Fruit fly (Drosophila melanogaster) whole organism, embryonic: Measurements from ENCODE around the gene Sfp38D.

Experiments used
- Antp ChIP-seq: fragments of 200-800 bp; sonication (Bioruptor generic); optimal IDR thresholded peaks from 3 replicates; lab custom pipeline; 2016; ENCODE audit warnings: missing biosample characterization, missing genetic modification characterization
- BtbVII ChIP-seq: fragments of 200-800 bp; sonication (Bioruptor generic); optimal IDR thresholded peaks from 3 replicates; lab custom pipeline; 2017; ENCODE audit warnings: missing biosample characterization, mild to moderate bottlenecking, missing genetic modification characterization
- Bteb2 ChIP-seq: fragments of 200-800 bp; sonication (Bioruptor generic); optimal IDR thresholded peaks from 2 replicates; lab custom pipeline; 2016; ENCODE audit warnings: missing biosample characterization, missing genetic modification characterization
- CG10654 ChIP-seq: fragments of 200-800 bp; sonication (Bioruptor generic); optimal IDR thresholded peaks from 2 replicates; lab custom pipeline; 2016; ENCODE audit warnings: missing biosample characterization, missing genetic modification characterization
- CG11398 ChIP-seq: fragments of 200-800 bp; sonication (Bioruptor generic); optimal IDR thresholded peaks from 2 replicates; lab custom pipeline; 2016; ENCODE audit warnings: missing biosample characterization, missing genetic modification characterization
- CG11456 ChIP-seq: fragments of 200-800 bp; sonication (Bioruptor generic); IDR thresholded peaks from 3 replicates; pipeline ENCODE4 v1.3.6; 2022; ENCODE audit warnings: missing biosample characterization, missing genetic modification characterization
- CG12391 ChIP-seq: fragments of 200-800 bp; sonication (Bioruptor generic); optimal IDR thresholded peaks from 3 replicates; lab custom pipeline; 2018; ENCODE audit warnings: missing biosample characterization, mild to moderate bottlenecking, missing genetic modification characterization, moderate library complexity
- CG14050 ChIP-seq: fragments of 200-800 bp; sonication (Bioruptor generic); IDR thresholded peaks from 3 replicates; pipeline ENCODE4 v1.3.6; 2022; ENCODE audit warnings: missing biosample characterization, missing genetic modification characterization
- CG14965 ChIP-seq: fragments of 200-800 bp; sonication (Bioruptor generic); optimal IDR thresholded peaks from 2 replicates; lab custom pipeline; 2016; ENCODE audit warnings: missing biosample characterization, missing genetic modification characterization, borderline replicate concordance
- CG1647 ChIP-seq: fragments of 200-800 bp; sonication (Bioruptor generic); optimal IDR thresholded peaks from 3 replicates; lab custom pipeline; 2016; ENCODE audit warnings: missing biosample characterization, missing genetic modification characterization
- CG16779 ChIP-seq: fragments of 200-800 bp; sonication (Bioruptor generic); IDR thresholded peaks from 2 replicates; pipeline ENCODE4 v1.3.6; 2022; ENCODE audit warnings: missing biosample characterization, missing genetic modification characterization
- CG2120 ChIP-seq: fragments of 200-800 bp; sonication (Bioruptor generic); optimal IDR thresholded peaks from 3 replicates; lab custom pipeline; 2016; ENCODE audit warnings: missing biosample characterization, missing genetic modification characterization
- CG3065 ChIP-seq: fragments of 200-800 bp; sonication (Bioruptor generic); optimal IDR thresholded peaks from 2 replicates; lab custom pipeline; 2016; ENCODE audit warnings: missing biosample characterization, missing genetic modification characterization
- CG3726 ChIP-seq: fragments of 200-800 bp; sonication (Bioruptor generic); IDR thresholded peaks from 3 replicates; pipeline ENCODE4, ENCODE4 v1.3.6; 2022; ENCODE audit warnings: missing biosample characterization, missing genetic modification characterization
- CG43689 ChIP-seq: fragments of 200-800 bp; sonication (Bioruptor generic); IDR thresholded peaks from 2 replicates; pipeline ENCODE4 v1.3.6; 2022; ENCODE audit warnings: missing biosample characterization, missing genetic modification characterization
- CG4854 ChIP-seq: fragments of 200-800 bp; sonication (Bioruptor generic); optimal IDR thresholded peaks from 2 replicates; lab custom pipeline; 2016; ENCODE audit warnings: missing biosample characterization, missing genetic modification characterization, inconsistent platforms
- CG5953 ChIP-seq: fragments of 200-800 bp; sonication (Bioruptor generic); IDR thresholded peaks from 2 replicates; pipeline ENCODE4 v1.3.6; 2022; ENCODE audit warnings: missing biosample characterization, missing genetic modification characterization
- CG6654 ChIP-seq: fragments of 200-800 bp; sonication (Bioruptor generic); optimal IDR thresholded peaks from 2 replicates; lab custom pipeline; 2017; ENCODE audit warnings: missing biosample characterization, mild to moderate bottlenecking, missing genetic modification characterization
- CG7271 ChIP-seq: fragments of 200-800 bp; sonication (Bioruptor generic); optimal IDR thresholded peaks from 2 replicates; lab custom pipeline; 2018; ENCODE audit warnings: missing biosample characterization, mild to moderate bottlenecking, missing genetic modification characterization, moderate library complexity
- CG7839 ChIP-seq: fragments of 200-800 bp; sonication (Bioruptor generic); optimal IDR thresholded peaks from 3 replicates; lab custom pipeline; 2018; ENCODE audit warnings: missing biosample characterization, mild to moderate bottlenecking, missing genetic modification characterization, moderate library complexity
- CG8089 ChIP-seq: fragments of 200-800 bp; sonication (Bioruptor generic); optimal IDR thresholded peaks from 3 replicates; lab custom pipeline; 2016; ENCODE audit warnings: missing biosample characterization, missing genetic modification characterization
- CG8478 ChIP-seq: fragments of >200 bp; optimal IDR thresholded peaks from 2 replicates; lab custom pipeline; 2018
- Dip2 ChIP-seq: fragments of 200-800 bp; sonication (Bioruptor generic); IDR thresholded peaks from 2 replicates; pipeline ENCODE4 v1.3.6; 2022; ENCODE audit warnings: missing biosample characterization, missing genetic modification characterization
- Gug ChIP-seq: fragments of 200-800 bp; sonication (Bioruptor generic); IDR thresholded peaks from 4 replicates; pipeline ENCODE4 v1.3.6; 2022; ENCODE audit warnings: missing biosample characterization, missing genetic modification characterization
- HLH4C ChIP-seq: fragments of 200-800 bp; sonication (Bioruptor generic); IDR thresholded peaks from 3 replicates; pipeline ENCODE4 v1.3.6; 2022; ENCODE audit warnings: missing biosample characterization, missing genetic modification characterization; ENCODE audit not compliant: partially characterized antibody
- Jarid2 ChIP-seq: fragments of 200-800 bp; sonication (Bioruptor generic); optimal IDR thresholded peaks from 3 replicates; lab custom pipeline; 2017; ENCODE audit warnings: mild to moderate bottlenecking, missing biosample characterization, missing genetic modification reagents, missing genetic modification characterization
- Mes4 ChIP-seq: fragments of 200-800 bp; sonication (Bioruptor generic); optimal IDR thresholded peaks from 2 replicates; lab custom pipeline; 2016; ENCODE audit warnings: missing biosample characterization, missing genetic modification characterization
- NfI ChIP-seq: fragments of 200-800 bp; sonication (Bioruptor generic); optimal IDR thresholded peaks from 3 replicates; lab custom pipeline; 2018; ENCODE audit warnings: missing biosample characterization, mild to moderate bottlenecking, missing genetic modification characterization, moderate library complexity
- Sin3A ChIP-seq: fragments of >200 bp; optimal IDR thresholded peaks from 2 replicates; lab custom pipeline; 2018
- Sox100B ChIP-seq: fragments of 200-800 bp; sonication (Bioruptor generic); optimal IDR thresholded peaks from 3 replicates; lab custom pipeline; 2018; ENCODE audit warnings: missing biosample characterization, mild to moderate bottlenecking, missing genetic modification characterization
- Vsx1 ChIP-seq: fragments of 200-800 bp; sonication (Bioruptor generic); optimal IDR thresholded peaks from 2 replicates; lab custom pipeline; 2017; ENCODE audit warnings: missing biosample characterization, mild to moderate bottlenecking, missing genetic modification characterization, missing genetic modification reagents
- YL-1 ChIP-seq: fragments of 200-800 bp; sonication (Bioruptor generic); optimal IDR thresholded peaks from 3 replicates; lab custom pipeline; 2017; ENCODE audit warnings: missing biosample characterization, mild to moderate bottlenecking, missing genetic modification characterization
- ab ChIP-seq: fragments of 200-800 bp; sonication (Bioruptor generic); optimal IDR thresholded peaks from 2 replicates; lab custom pipeline; 2016; ENCODE audit warnings: missing biosample characterization, missing genetic modification characterization
- ems ChIP-seq: fragments of 200-800 bp; sonication (Bioruptor generic); optimal IDR thresholded peaks from 3 replicates; lab custom pipeline; 2016; ENCODE audit warnings: missing biosample characterization, missing genetic modification characterization
- fd64A ChIP-seq: fragments of 200-800 bp; sonication (Bioruptor generic); optimal IDR thresholded peaks from 3 replicates; lab custom pipeline; 2018; ENCODE audit warnings: missing biosample characterization, mild to moderate bottlenecking, missing genetic modification characterization
- fd96Cb ChIP-seq: fragments of 200-800 bp; sonication (Bioruptor generic); optimal IDR thresholded peaks from 2 replicates; lab custom pipeline; 2018; ENCODE audit warnings: missing biosample characterization, mild to moderate bottlenecking, missing genetic modification characterization, moderate library complexity
- grn ChIP-seq: fragments of 200-800 bp; sonication (Bioruptor generic); optimal IDR thresholded peaks from 3 replicates; lab custom pipeline; 2017; ENCODE audit warnings: missing biosample characterization, missing genetic modification characterization
- inv ChIP-seq: fragments of 200-800 bp; sonication (Bioruptor generic); IDR thresholded peaks from 2 replicates; pipeline ENCODE4 v1.3.6; 2022; ENCODE audit warnings: missing biosample characterization, missing genetic modification characterization; ENCODE audit not compliant: partially characterized antibody
- jigr1 ChIP-seq: fragments of 200-800 bp; sonication (Bioruptor generic); IDR thresholded peaks from 3 replicates; pipeline ENCODE4 v1.3.6; 2022; ENCODE audit warnings: missing biosample characterization, missing genetic modification characterization
- kah ChIP-seq: fragments of 200-800 bp; sonication (Bioruptor generic); optimal IDR thresholded peaks from 2 replicates; lab custom pipeline; 2018; ENCODE audit warnings: missing biosample characterization, mild to moderate bottlenecking, missing genetic modification characterization
- lbe ChIP-seq: fragments of 200-800 bp; sonication (Bioruptor generic); optimal IDR thresholded peaks from 2 replicates; lab custom pipeline; 2016; ENCODE audit warnings: missing biosample characterization, mild to moderate bottlenecking, missing genetic modification characterization
- pfk ChIP-seq: fragments of 200-800 bp; sonication (Bioruptor generic); optimal IDR thresholded peaks from 2 replicates; lab custom pipeline; 2018; ENCODE audit warnings: missing biosample characterization, mild to moderate bottlenecking, missing genetic modification characterization, moderate library complexity
- pum ChIP-seq: fragments of 200-800 bp; sonication (Bioruptor generic); optimal IDR thresholded peaks from 2 replicates; lab custom pipeline; 2016; ENCODE audit warnings: missing biosample characterization, missing genetic modification characterization
- sd ChIP-seq: fragments of 200-800 bp; sonication (Bioruptor generic); optimal IDR thresholded peaks from 3 replicates; lab custom pipeline; 2018; ENCODE audit warnings: missing biosample characterization, mild to moderate bottlenecking, missing genetic modification characterization, moderate library complexity
- sim ChIP-seq: fragments of 200-800 bp; sonication (Bioruptor generic); IDR thresholded peaks from 2 replicates; pipeline ENCODE4 v1.3.6; 2022; ENCODE audit warnings: missing biosample characterization, missing genetic modification characterization
- sob ChIP-seq: fragments of 200-800 bp; sonication (Bioruptor generic); IDR thresholded peaks from 2 replicates; pipeline ENCODE4 v1.3.6; 2022; ENCODE audit warnings: missing biosample characterization, missing genetic modification characterization
- stwl ChIP-seq: fragments of 200-800 bp; sonication (Bioruptor generic); optimal IDR thresholded peaks from 3 replicates; lab custom pipeline; 2018; ENCODE audit warnings: missing biosample characterization, mild to moderate bottlenecking, missing genetic modification characterization, moderate library complexity
- tup ChIP-seq: fragments of 200-800 bp; sonication (Bioruptor generic); optimal IDR thresholded peaks from 2 replicates; lab custom pipeline; 2016; ENCODE audit warnings: missing biosample characterization, mild to moderate bottlenecking, missing genetic modification characterization, moderate library complexity
- zf30C ChIP-seq: fragments of 200-800 bp; sonication (Bioruptor generic); optimal IDR thresholded peaks from 3 replicates; lab custom pipeline; 2018; ENCODE audit warnings: missing biosample characterization, mild to moderate bottlenecking, missing genetic modification characterization
- zfh1 ChIP-seq: fragments of 200-800 bp; sonication (Bioruptor generic); IDR thresholded peaks from 3 replicates; pipeline ENCODE4 v1.3.6; 2022; ENCODE audit warnings: missing biosample characterization, missing genetic modification characterization

Gene Sfp38D

dm6 chr2L:20643144-20643543 is 2.4 kb downstream of the Sfp38D start, which contains the start of gene CG17470:
TSS of gene CG17470 (minus strand) at chr2L:20643244.
- no peak for TF ChIP-seq CG3726 (GFP tag; lab: Robert Waterston, UW)
- TF ChIP-seq kah (GFP tag; lab: Kevin White, UChicago): no peak
- TF ChIP-seq fd64A: no peak
- TF ChIP-seq HLH4C (GFP tag; lab: Robert Waterston, UW): no peak
- no peak for TF ChIP-seq Gug (GFP tag; lab: Robert Waterston, UW)
- no peak for TF ChIP-seq zf30C (GFP tag; lab: Kevin White, UChicago)
- TF ChIP-seq Jarid2: no peak

dm6 chr2L:20645394-20645869 is 4.7 kb downstream of the Sfp38D start, which contains the start of the genes phr6-4 and CG2608:
TSS of gene phr6-4 (minus strand) at chr2L:20645791.
TSS of gene CG2608 (plus strand) at chr2L:20645822.
- TF ChIP-seq inv (GFP tag; lab: Robert Waterston, UW) (no peak), sd (tag; lab: Kevin White, UChicago) (no peak), Dip2 (GFP tag; lab: Robert Waterston, UW) (no peak), CG4854 (GFP tag; lab: Kevin White, UChicago) (peak; percentile 87), CG5953 (GFP tag; lab: Robert Waterston, UW) (peak; percentile 55; the same call in 1 of the 2 replicates), Antp (peak; percentile 76), ems (GFP tag; lab: Kevin White, UChicago) (peak; percentile 87), zfh1 (GFP tag; lab: Robert Waterston, UW) (peak; percentile 41; the same call in 1 of the 3 replicates), fd96Cb (tag; lab: Kevin White, UChicago) (peak; percentile 89), Sox100B (GFP tag; lab: Kevin White, UChicago) (peak; percentile 94), CG7839 (tag; lab: Kevin White, UChicago) (peak; percentile 96), CG8089 (peak; percentile 72), CG11398 (GFP tag; lab: Kevin White, UChicago) (peak; percentile 54), pfk (no peak), CG7271 (peak; percentile 49), sob (GFP tag; lab: Robert Waterston, UW) (peak; percentile 70), CG14965 (GFP tag; lab: Kevin White, UChicago) (no peak), CG14050 (GFP tag; lab: Robert Waterston, UW) (peak; percentile 80), Vsx1 (GFP tag; lab: Kevin White, UChicago) (peak; percentile 84), CG10654 (GFP tag; lab: Kevin White, UChicago) (peak; percentile 89), Bteb2 (peak; percentile 90), tup (GFP tag; lab: Kevin White, UChicago) (peak; percentile 76), CG8478 (no peak), sim (GFP tag; lab: Robert Waterston, UW) (no peak), CG11456 (GFP tag; lab: Robert Waterston, UW) (peak; percentile 84), CG43689 (peak; percentile 50; the same call in 1 of the 2 replicates), lbe (GFP tag; lab: Kevin White, UChicago) (peak; percentile 78), Mes4 (peak; percentile 83), CG3065 (GFP tag; lab: Kevin White, UChicago) (peak; percentile 86), CG6654 (peak; percentile 76), YL-1 (GFP tag; lab: Kevin White, UChicago) (peak; percentile 78), pum (GFP tag; lab: Kevin White, UChicago) (peak; percentile 81), stwl (tag; lab: Kevin White, UChicago) (peak; percentile 44), jigr1 (peak; percentile 71; the same call in 1 of the 3 replicates), NfI (GFP tag; lab: Kevin White, UChicago) (peak; percentile 94), BtbVII (peak; percentile 89), CG2120 (GFP tag; lab: Kevin White, UChicago) (peak; percentile 95), CG1647 (GFP tag; lab: Kevin White, UChicago) (peak; percentile 82), grn (GFP tag; lab: Kevin White, UChicago) (peak; percentile 51), CG16779 (GFP tag; lab: Robert Waterston, UW) (no peak), ab (GFP tag; lab: Kevin White, UChicago) (peak; percentile 57), Sin3A (no peak), CG12391 (peak; percentile 95)
